Worm (Caenorhabditis elegans): ENCODE data around the gene lim-6.

- TF ChIP-seq him-1 (tag; optimal IDR thresholded peaks at IDR 0.05) (no peak), W03F9.2 (tag; optimal IDR thresholded peaks at IDR 0.05) (no peak)
These were observed 45.0 kb downstream of the lim-6 start for ce11 chrX:1117252-1117651.
